Fruit fly (Drosophila melanogaster) whole organism, larva: ENCODE measurements around the gene CG15739.

Experiments
- noc ChIP-seq: fragments of 200-800 bp; sonication (Bioruptor generic); optimal IDR thresholded peaks from 3 replicates; lab custom pipeline; 2019; ENCODE audit warnings: missing biosample characterization, mild to moderate bottlenecking, missing genetic modification characterization, moderate library complexity

CG15739 gene

DNA sequence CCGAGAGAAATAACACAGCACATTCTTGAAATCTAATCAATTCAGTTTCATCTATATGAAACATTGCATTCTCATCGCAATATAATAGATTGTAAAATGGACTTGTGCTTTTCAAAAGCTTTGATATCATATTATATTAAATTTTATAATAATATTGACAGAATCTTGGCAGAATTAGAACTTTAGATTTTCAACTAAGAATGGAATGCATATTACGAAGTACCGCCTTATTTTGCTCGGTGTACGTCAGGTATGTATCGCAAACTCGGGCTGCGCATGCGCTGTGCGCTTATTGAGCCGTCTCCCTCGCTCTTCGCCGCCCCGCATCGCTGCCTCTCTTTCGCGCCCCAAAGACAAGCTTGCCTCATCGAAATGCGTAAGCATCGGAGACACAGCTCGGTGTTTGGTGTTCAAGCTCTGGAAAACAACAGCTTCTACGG, 42.1 kb downstream of the CG15739 start:
- TF ChIP-seq noc (tag; lab: Kevin White, UChicago) = peak; percentile 86

DNA sequence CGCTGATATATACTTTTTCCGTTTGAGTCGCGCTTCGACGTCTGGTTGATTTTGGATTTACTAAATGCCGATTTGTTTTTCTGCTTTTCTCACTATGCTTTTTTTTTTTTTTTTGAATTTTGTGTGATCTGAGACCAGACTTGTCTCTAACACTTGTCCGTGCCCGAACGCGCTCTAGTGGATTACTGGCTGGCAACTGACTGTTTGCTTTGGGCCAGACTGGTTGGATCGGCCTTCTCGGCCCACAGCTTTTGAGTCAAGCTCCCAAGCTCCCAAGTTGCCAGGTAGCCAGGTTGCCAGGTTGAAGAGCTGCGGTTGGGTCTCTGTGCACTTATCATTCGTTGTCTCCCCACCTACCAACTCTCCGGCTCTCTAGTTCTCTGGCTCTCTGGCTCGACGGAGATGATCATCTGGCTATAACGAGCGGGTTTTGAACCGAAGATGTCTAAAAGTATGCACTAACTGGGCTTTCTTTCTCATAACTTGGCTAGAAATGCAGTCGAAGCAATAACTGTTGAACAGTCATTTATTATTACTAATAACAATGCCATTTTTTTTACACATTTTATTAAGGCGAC, 44.0 kb downstream of the CG15739 start, which contains the start of gene pot:
pot (minus strand) TSS at position 205 of the 578 bp plus-strand sequence.
- TF ChIP-seq noc (tag; lab: Kevin White, UChicago) = no peak

dm6 chrX:11920959-11921358, 47.8 kb downstream of the CG15739 start:
- peak; percentile 82 for TF ChIP-seq noc (tag; lab: Kevin White, UChicago)

DNA sequence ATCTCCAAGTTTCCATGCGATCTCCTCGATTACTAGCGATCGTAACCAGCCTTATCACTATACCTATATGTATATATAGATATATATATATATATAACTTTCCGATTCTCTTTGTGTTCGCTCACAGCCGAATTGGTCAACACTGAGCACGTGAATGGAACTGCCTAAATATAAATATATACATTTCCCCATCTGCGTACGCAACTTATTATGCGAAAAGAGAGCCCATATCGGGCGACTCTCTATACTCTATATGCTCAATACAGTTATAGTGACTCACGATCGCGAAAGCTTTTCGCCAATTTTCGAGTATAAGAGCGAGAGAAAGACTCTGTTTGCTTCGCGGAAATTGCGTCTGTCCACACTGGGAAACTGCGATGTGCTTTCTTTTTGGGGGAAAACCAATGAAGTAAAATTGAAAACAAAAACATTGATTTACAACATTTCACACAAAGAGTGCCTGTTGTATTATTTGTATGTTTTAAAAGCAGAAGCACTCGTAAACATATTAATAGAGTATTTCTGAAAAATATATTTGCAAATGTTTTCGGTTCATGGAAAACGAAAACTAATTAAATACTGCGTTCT, 49.6 kb downstream of the CG15739 start:
- TF ChIP-seq noc (tag; lab: Kevin White, UChicago) = no peak

dm6 chrX:11923698-11924097, 50.6 kb downstream of the CG15739 start:
- TF ChIP-seq noc (tag; lab: Kevin White, UChicago) = no peak

DNA sequence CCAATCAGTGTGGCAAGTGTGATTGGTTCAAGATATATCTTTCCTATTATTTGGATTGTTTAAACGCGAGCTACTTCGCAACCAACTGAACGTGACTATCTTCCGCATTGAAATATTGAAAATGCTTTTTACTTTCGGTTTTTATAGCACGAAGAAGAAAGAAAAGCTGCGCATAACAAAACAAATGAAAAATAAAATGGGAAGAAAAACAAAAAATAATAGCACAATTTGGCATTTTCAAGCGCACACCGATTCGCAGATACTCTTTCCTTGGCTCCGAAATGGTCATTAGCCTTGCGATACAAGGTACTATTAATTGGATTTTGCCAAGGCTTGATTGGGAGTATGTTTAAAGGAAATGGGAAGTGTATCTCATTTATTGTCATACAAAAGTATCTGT, 51.4 kb downstream of the CG15739 start, which contains the start of gene Sclp:
Sclp (minus strand) TSS at position 101 of the 400 bp plus-strand sequence.
- no peak for TF ChIP-seq noc (tag; lab: Kevin White, UChicago)
